Fruit fly (Drosophila melanogaster) whole organism: ENCODE data around the gene CG7488.

Experiments
- CG8478 ChIP-seq: fragments of >200 bp; optimal IDR thresholded peaks from 2 replicates; lab custom pipeline; 2018; ENCODE audit warnings: inconsistent platforms
- Dll ChIP-seq: fragments of >200 bp; optimal IDR thresholded peaks from 2 replicates; lab custom pipeline; 2017
- EcR ChIP-seq, 2 experiments: fragments of >200 bp; optimal IDR thresholded peaks; 2 replicates each; lab custom pipeline; 2017; ENCODE audit warnings: missing biosample characterization in 2 of 2, missing genetic modification characterization in 2 of 2, missing genetic modification reagents in 2 of 2
- pan ChIP-seq: fragments of >200 bp; optimal IDR thresholded peaks from 2 replicates; lab custom pipeline; 2017
- psq ChIP-seq: fragments of >200 bp; optimal IDR thresholded peaks from 2 replicates; lab custom pipeline; 2017
- usp ChIP-seq: fragments of >200 bp; optimal IDR thresholded peaks from 2 replicates; lab custom pipeline; 2017; ENCODE audit warnings: missing biosample characterization, missing genetic modification characterization, mixed read lengths

CG7488 gene

dm6 chr3R:12995522-12995921, at the start of gene CG7488:
Gene CG7488, plus strand, starts transcription at chr3R:12995620.
- no peak for TF ChIP-seq psq (lab: Kevin White, UChicago)
- TF ChIP-seq pan (lab: Kevin White, UChicago), result no peak
- TF ChIP-seq usp (GFP tag; lab: Kevin White, UChicago), result no peak
- no peak for TF ChIP-seq Dll
- TF ChIP-seq EcR (GFP tag; optimal IDR thresholded peaks at IDR 0.05; lab: Kevin White, UChicago), result no peak
- no peak for TF ChIP-seq CG8478

- no peak for TF ChIP-seq pan (lab: Kevin White, UChicago)
- no peak for TF ChIP-seq usp (GFP tag; lab: Kevin White, UChicago)
- no peak for TF ChIP-seq CG8478
- TF ChIP-seq Dll, result no peak
- TF ChIP-seq EcR (GFP tag; optimal IDR thresholded peaks at IDR 0.05; lab: Kevin White, UChicago), result no peak
- no peak for TF ChIP-seq psq (lab: Kevin White, UChicago)
These were observed 38.0 kb upstream of the CG7488 start for dm6 chr3R:12957388-12957787.

- TF ChIP-seq CG8478 (no peak), usp (GFP tag; lab: Kevin White, UChicago) (no peak), pan (lab: Kevin White, UChicago) (no peak), psq (lab: Kevin White, UChicago) (no peak), EcR (GFP tag; optimal IDR thresholded peaks at IDR 0.05; lab: Kevin White, UChicago) (no peak), Dll (no peak)
These were observed 35.2 kb upstream of the CG7488 start for dm6 chr3R:12960227-12960626.

DNA sequence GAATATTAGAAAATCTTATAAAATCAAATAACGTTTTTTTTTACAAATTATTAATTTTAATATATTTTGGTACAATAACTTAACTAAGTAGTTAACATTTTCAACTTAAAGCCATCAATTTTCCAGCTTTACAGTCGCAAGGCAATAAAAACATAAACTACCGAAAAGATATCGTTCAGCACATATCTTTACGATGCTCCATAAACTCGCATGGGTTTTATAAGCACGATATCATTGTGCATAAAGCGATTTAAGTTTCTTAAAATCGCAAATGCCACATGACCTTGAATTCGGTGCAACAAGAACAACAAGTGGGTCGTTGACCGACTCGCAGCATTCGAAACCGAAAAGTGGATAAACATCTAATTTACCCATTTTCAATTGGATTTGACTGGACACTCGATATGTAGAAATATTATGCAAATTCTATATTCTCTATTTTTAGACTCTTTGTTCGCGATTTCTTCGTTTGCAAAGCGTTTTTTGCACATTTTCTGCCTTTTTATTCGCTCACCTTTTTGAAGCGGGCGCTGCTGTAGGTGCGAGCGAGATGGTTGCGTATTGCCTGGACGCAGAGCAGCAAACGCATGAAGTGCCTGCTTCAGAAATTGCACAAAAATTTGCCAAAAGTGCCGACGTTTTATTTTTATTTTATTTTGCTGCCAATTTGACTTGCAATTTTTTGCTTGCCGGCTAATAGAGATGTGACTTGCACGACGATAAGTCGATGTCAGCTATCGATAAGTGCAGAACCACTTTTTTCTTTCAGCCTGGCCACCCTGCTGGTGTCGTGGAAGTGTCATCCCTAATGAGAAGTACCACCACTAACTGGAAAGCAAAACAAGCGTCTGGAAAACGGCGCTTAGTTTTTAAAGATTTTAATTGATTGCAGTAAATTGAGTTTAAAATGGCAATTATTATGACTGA, 34.2 kb upstream of the CG7488 start, which contains the start of gene Spc25:
TSS of gene Spc25 (plus strand) at position 817 of the 927 bp plus-strand sequence.
- TF ChIP-seq usp (GFP tag; lab: Kevin White, UChicago), result no peak
- TF ChIP-seq EcR (GFP tag; optimal IDR thresholded peaks at IDR 0.05; lab: Kevin White, UChicago), result peak; percentile 54 to 84

- no peak for TF ChIP-seq usp (GFP tag; lab: Kevin White, UChicago)
- TF ChIP-seq pan (lab: Kevin White, UChicago), result no peak
- no peak for TF ChIP-seq CG8478
These were observed 32.8 kb upstream of the CG7488 start for dm6 chr3R:12962612-12963011.

- no peak for TF ChIP-seq EcR (GFP tag; optimal IDR thresholded peaks at IDR 0.05; lab: Kevin White, UChicago)
These were observed 31.9 kb upstream of the CG7488 start, which contains the start of gene Cyp304a1 for dm6 chr3R:12963491-12963890. Gene Cyp304a1, plus strand, starts transcription at chr3R:12963791.

- TF ChIP-seq CG8478, result no peak
- TF ChIP-seq pan (lab: Kevin White, UChicago), result no peak
- no peak for TF ChIP-seq psq (lab: Kevin White, UChicago)
- TF ChIP-seq usp (GFP tag; lab: Kevin White, UChicago), result no peak
- no peak for TF ChIP-seq EcR (GFP tag; optimal IDR thresholded peaks at IDR 0.05; lab: Kevin White, UChicago)
- TF ChIP-seq Dll, result no peak
These were observed 31.4 kb upstream of the CG7488 start for dm6 chr3R:12964043-12964442.

DNA sequence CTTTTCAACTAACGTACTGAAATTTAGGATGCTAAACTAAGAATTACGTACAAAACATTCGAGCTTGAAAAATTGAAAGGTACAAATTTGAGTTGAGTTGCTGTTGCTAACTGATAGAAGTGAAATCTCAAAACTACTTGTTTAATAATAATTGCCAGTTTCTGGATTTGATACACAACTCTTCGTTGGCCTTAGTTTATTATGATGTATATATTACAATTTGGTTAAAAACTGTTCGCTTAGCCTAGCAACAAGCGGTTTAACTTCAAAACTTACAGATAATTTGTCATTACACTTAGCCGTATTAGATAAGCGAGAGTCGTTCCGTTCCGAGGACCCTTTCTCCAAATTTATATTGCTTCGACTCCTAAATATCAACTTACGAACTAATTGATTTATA, 27.8 kb upstream of the CG7488 start, which contains the start of the genes CG14384 and grsm:
TSS of gene CG14384 (minus strand) at position 101 of the 400 bp plus-strand sequence.
TSS of gene grsm (minus strand) at position 101 of the 400 bp plus-strand sequence.
- no peak for TF ChIP-seq usp (GFP tag; lab: Kevin White, UChicago)
- no peak for TF ChIP-seq pan (lab: Kevin White, UChicago)
- TF ChIP-seq Dll, result no peak
- TF ChIP-seq CG8478, result no peak
- TF ChIP-seq EcR (GFP tag; optimal IDR thresholded peaks at IDR 0.05; lab: Kevin White, UChicago), result no peak
- TF ChIP-seq psq (lab: Kevin White, UChicago), result no peak

DNA sequence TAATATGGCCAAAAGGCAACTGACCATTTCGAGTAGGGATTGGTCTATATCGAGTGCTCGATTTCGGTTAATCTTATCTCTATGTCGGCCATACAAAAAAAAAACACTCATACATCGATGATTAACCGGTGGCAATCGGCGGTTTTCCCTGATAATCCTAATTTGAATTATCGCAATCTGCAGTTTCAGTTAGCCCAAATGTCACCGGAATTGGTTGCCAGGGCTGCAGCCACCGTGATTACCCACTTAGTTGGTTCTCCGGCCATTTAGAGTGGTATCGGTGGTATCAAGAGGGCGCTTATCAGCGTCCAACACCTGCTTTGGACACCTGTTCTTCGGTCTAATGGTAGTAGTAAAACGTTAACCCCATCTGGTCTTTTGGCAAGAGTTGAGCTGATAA, 23.3 kb upstream of the CG7488 start:
- TF ChIP-seq Dll (no peak), pan (lab: Kevin White, UChicago) (no peak), EcR (GFP tag; optimal IDR thresholded peaks at IDR 0.05; lab: Kevin White, UChicago) (no peak), usp (GFP tag; lab: Kevin White, UChicago) (no peak), psq (lab: Kevin White, UChicago) (no peak)

DNA sequence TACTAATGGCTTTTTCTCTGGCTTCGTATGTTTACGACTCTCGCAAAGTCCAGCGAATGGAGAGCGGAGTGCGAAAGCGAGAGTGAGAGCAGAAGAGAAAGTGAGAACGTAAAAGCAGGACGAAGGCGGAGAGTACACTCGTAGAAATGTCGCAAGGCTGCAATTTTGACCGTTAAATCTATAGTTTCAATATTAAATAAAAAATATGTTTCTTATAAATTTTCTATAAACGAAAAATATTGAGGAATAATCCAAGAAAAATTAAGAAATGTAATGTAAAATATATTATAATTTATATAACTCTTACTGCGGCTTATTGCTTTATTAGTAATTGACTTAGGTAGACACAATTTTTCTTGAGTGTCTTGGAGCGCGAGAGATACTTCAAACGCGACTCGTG, 21.0 kb upstream of the CG7488 start:
- TF ChIP-seq pan (lab: Kevin White, UChicago) (no peak), psq (lab: Kevin White, UChicago) (no peak), CG8478 (no peak), usp (GFP tag; lab: Kevin White, UChicago) (no peak), Dll (no peak), EcR (GFP tag; optimal IDR thresholded peaks at IDR 0.05; lab: Kevin White, UChicago) (no peak)

DNA sequence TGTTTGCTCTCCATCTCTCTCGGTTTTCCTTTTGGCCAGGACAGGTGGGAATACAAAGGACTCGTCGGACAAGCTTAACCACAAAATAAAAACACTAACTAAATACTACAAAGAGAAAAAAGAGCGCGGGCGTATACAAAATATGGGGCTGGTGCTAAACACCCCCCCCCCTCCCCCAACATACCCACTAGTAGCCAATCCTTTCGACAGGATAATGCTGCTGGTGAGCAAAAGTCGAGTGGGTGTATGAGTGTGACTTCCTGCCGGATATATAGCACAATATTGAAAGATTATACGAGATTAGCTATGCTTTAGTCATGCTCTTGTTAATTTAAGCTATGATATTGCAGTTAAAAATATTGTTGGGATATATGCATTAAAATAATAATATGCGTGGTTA, 20.2 kb upstream of the CG7488 start:
- TF ChIP-seq EcR (GFP tag; optimal IDR thresholded peaks at IDR 0.05; lab: Kevin White, UChicago), result no peak
- TF ChIP-seq psq (lab: Kevin White, UChicago), result no peak
- no peak for TF ChIP-seq pan (lab: Kevin White, UChicago)
- no peak for TF ChIP-seq usp (GFP tag; lab: Kevin White, UChicago)
- TF ChIP-seq CG8478, result no peak

DNA sequence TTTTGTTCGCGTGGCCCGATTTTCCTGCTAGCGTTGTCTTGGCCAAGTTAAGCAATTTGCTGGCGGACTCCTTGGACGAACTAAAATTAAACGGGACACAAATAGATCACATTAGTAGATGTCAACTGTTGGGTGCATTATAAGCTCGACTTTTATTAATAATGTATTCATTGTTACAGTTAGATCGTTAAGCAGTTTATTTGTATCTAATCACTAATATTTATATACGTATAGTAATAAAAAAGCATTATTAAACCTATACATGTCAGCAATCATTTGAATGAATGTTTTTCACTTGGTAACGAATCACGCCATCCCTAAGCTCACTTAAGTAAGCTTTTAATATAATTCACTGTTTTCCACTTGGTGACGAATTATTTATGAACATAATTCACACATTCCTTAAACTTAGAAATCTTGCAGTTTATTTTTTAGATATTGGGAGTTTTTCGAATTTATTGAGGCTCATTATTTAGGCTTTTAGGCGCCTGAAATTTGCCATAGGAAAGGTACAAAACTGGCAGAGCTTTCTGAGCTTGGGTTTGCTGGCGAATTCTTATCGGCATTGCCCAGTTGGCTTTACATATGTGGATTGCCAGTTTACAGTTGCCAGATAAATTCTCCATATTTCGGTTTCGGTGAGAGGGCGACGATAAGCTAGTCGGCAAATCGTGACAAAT, 17.9 kb upstream of the CG7488 start, which contains the start of the genes CG7381 and CG7091:
TSS of gene CG7381 (minus strand) at position 101 of the 680 bp plus-strand sequence.
TSS of gene CG7091 (plus strand) at position 630 of the 680 bp plus-strand sequence.
- TF ChIP-seq Dll (no peak), pan (lab: Kevin White, UChicago) (no peak), psq (lab: Kevin White, UChicago) (no peak), EcR (GFP tag; optimal IDR thresholded peaks at IDR 0.05; lab: Kevin White, UChicago) (no peak), CG8478 (no peak), usp (GFP tag; lab: Kevin White, UChicago) (no peak)
